Worm (Caenorhabditis elegans): ENCODE data around the gene T28D6.5.

Gene T28D6.5

DNA sequence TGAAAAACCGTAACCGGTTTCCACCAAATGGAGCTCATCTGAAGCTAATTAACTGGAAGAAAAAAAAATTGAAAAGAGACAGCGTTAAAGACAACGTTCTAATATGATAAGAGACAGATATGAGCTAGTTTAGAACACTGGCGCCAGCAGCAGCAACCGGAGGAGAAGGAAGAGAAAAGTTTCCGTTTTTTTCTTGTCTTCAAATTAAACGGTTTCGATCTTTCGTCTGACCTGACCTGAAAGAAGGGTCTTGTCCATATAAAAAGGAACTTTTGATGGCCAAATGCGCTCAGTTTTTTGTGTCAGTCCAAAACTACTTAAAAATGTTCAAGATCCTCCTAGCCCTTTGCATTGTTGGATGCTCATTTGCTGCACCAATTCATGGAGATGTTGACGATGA, 33.0 kb downstream of the T28D6.5 start, which contains the start of gene T28D6.3:
TSS of gene T28D6.3 (plus strand) at position 301 of the 400 bp plus-strand sequence.
- no peak for TF ChIP-seq nhr-237 (tag; optimal IDR thresholded peaks at IDR 0.05)

DNA sequence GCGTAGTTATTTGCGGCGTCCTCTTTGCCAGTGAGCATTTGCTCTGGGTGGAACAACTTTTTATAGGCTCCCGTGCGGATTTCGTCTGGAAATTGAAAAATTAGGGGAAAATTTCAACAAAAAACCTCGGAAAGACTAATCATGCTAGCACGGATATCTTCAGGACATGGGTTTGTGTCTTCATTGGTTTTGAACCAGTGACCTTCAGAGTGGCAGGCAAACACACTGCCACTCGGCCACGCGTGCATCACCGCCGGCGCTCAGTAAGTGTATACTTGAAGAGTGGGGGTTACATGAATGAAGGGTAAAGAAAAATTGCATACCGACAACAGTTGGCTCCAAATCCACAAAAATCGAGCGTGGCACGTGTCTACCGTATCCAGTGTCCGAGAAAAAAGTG, 37.8 kb downstream of the T28D6.5 start:
- TF ChIP-seq sptf-1 (tag; optimal IDR thresholded peaks at IDR 0.05) (peak; percentile 96), mep-1 (tag; optimal IDR thresholded peaks at IDR 0.05) (no peak), sem-2 (GFP tag; optimal IDR thresholded peaks at IDR 0.05) (peak; percentile 88), lin-13 (tag; optimal IDR thresholded peaks at IDR 0.05) (peak; percentile 61), lsy-2 (tag; optimal IDR thresholded peaks at IDR 0.05) (no peak), ceh-43 (GFP tag; optimal IDR thresholded peaks at IDR 0.05) (peak; percentile 83), M03D4.4 (tag; optimal IDR thresholded peaks at IDR 0.05) (peak; percentile 92), unc-120 (tag; optimal IDR thresholded peaks at IDR 0.05; ENCODE audit: poor library complexity, severe bottlenecking) (peak; percentile 83), ham-2 (GFP tag; optimal IDR thresholded peaks at IDR 0.05) (peak; percentile 85), tbx-8 (GFP tag; optimal IDR thresholded peaks at IDR 0.05) (peak; percentile 83), nhr-28 (tag; optimal IDR thresholded peaks at IDR 0.05) (no peak), snpc-4 (tag; optimal IDR thresholded peaks at IDR 0.05) (no peak), ceh-83 (GFP tag; optimal IDR thresholded peaks at IDR 0.05) (peak; percentile 93), lin-32 (GFP tag; optimal IDR thresholded peaks at IDR 0.05) (peak; percentile 91), nhr-2 (tag; optimal IDR thresholded peaks at IDR 0.05) (no peak), nhr-237 (tag; optimal IDR thresholded peaks at IDR 0.05) (no peak), flh-1 (GFP tag; optimal IDR thresholded peaks at IDR 0.05) (peak; percentile 78), drap-1 (GFP tag; optimal IDR thresholded peaks at IDR 0.05) (peak; percentile 97), elt-3 (tag; optimal IDR thresholded peaks at IDR 0.05) (peak; percentile 14), bed-3 (GFP tag; optimal IDR thresholded peaks at IDR 0.05) (peak; percentile 83), mls-2 (tag; optimal IDR thresholded peaks at IDR 0.05) (peak; percentile 96), pha-4 (tag; optimal IDR thresholded peaks at IDR 0.05) (peak; percentile 28), ztf-11 (tag; optimal IDR thresholded peaks at IDR 0.05) (peak; percentile 81), hlh-1 (tag; optimal IDR thresholded peaks at IDR 0.05) (peak; percentile 71), ces-1 (GFP tag; optimal IDR thresholded peaks at IDR 0.05) (peak; percentile 22), cnd-1 (tag; optimal IDR thresholded peaks at IDR 0.05) (peak; percentile 96), blmp-1 (tag; optimal IDR thresholded peaks at IDR 0.05) (no peak), unc-39 (tag; optimal IDR thresholded peaks at IDR 0.05) (peak; percentile 8)

- TF ChIP-seq nhr-76 (tag; optimal IDR thresholded peaks at IDR 0.05), result no peak
- no peak for TF ChIP-seq M03D4.4 (tag; optimal IDR thresholded peaks at IDR 0.05)
- TF ChIP-seq unc-62 (GFP tag; optimal IDR thresholded peaks at IDR 0.05), result no peak
- no peak for TF ChIP-seq unc-39 (tag; optimal IDR thresholded peaks at IDR 0.05)
- no peak for TF ChIP-seq pha-4 (tag; optimal IDR thresholded peaks at IDR 0.05)
Observed at ce11 chrIII:11371688-11372087, 38.2 kb downstream of the T28D6.5 start, which contains the start of gene tba-7. Gene tba-7, minus strand, starts transcription at chrIII:11371788.

DNA sequence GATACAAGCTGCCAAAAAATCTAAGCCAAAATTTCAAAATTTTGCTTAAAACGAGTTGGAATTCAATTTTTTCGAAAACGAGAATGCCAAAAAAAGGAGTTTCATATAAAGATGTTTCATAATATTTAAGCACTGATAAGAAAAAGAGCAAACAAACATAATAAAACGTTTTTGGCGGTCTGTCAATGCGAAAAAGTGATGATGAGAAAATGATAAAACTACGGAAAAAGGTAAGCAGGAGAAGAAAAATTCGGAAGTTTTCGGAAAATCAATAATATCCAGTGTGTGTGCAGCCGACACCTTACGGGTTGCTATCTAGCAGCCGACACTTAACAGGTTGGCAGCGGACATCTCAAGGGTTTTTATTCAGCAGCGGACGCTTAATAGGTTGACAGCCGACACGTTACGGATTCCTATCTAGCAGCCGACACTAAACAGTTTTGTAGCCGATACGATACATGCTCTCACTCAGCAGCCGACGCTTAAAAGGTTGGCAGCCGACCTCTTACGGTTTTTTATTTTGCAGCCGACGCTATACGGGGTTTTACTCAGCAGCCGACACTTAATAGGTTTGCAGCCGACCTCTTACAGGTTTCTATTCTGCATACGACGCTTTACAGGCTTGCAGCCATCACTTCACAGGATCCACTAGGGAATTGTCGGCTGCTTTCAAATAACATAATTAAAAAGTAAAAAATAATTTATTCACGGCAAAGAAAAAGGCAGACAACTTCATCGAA, 38.9 kb downstream of the T28D6.5 start:
- TF ChIP-seq ceh-83 (GFP tag; optimal IDR thresholded peaks at IDR 0.05) (no peak), unc-39 (tag; optimal IDR thresholded peaks at IDR 0.05) (no peak), ces-1 (GFP tag; optimal IDR thresholded peaks at IDR 0.05) (no peak), pha-4 (tag; optimal IDR thresholded peaks at IDR 0.05) (no peak), lsy-2 (tag; optimal IDR thresholded peaks at IDR 0.05) (no peak), cnd-1 (tag; optimal IDR thresholded peaks at IDR 0.05) (no peak), elt-1 (tag; optimal IDR thresholded peaks at IDR 0.05; ENCODE audit: borderline replicate concordance, insufficient read depth) (no peak), ceh-39 (tag; optimal IDR thresholded peaks at IDR 0.05) (no peak), mls-2 (tag; optimal IDR thresholded peaks at IDR 0.05) (no peak), unc-120 (tag; optimal IDR thresholded peaks at IDR 0.05; ENCODE audit: poor library complexity, severe bottlenecking) (no peak), ztf-11 (tag; optimal IDR thresholded peaks at IDR 0.05) (no peak), flh-1 (GFP tag; optimal IDR thresholded peaks at IDR 0.05) (no peak), sptf-1 (tag; optimal IDR thresholded peaks at IDR 0.05) (no peak)
